Fruit fly (Drosophila melanogaster): ENCODE measurements around the gene sky.

DNA sequence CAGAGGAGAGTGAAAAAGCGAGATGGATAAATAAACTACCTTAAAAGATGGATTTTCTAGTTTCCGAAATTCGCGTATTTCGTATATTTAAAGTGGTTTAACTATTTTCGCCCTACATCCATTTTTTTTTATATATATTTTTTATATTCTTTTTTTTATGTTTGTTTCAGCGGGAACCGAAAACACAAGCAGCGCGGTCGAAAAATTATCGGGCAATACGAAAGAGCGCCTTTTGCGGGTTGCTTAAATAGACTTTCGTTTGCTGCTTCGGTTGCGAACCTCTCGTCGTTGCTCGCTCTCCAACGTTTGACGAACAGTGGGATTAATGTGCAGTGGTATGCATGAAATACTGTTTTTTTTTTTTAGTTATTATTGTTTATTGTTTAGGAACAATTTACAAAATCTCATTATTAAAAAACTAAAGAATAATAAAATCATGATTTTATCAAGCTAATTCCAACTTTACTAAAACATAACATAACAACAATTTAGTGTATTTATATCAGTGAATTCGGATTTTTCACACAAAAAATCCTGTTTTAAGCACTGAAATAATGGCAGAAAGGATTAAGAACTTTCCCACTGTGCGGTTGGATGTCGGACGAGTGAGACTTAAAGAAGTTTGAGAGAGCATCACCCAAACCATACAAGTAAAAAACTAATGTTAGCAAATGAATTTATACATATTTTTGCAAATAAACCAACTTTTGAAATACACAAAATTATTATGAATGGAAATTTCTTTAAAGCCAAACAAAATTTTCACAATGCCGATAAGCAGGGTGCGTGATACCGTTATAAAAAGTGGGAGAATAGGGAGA, 1.3 kb downstream of the sky start:
- TF ChIP-seq Hr78 (GFP tag; optimal IDR thresholded peaks at IDR 0.05) = no peak
- TF ChIP-seq pan (optimal IDR thresholded peaks at IDR 0.05) = no peak
- no peak for TF ChIP-seq tai (GFP tag; optimal IDR thresholded peaks at IDR 0.05)
- TF ChIP-seq Myc (optimal IDR thresholded peaks at IDR 0.05) = no peak
- TF ChIP-seq h (GFP tag; optimal IDR thresholded peaks at IDR 0.05) = peak; percentile 52
